Worm (Caenorhabditis elegans) whole organism, L3 larva: Measurements from ENCODE around the gene Y116A8C.43.

ENCODE experiments used
- ama-1 ChIP-seq: fragments of 150-350 bp; optimal IDR thresholded peaks from 2 replicates; lab custom pipeline; 2018
- ceh-82 ChIP-seq: fragments of 150-350 bp; optimal IDR thresholded peaks from 2 replicates; lab custom pipeline; 2014; ENCODE audit warnings: missing biosample characterization, missing genetic modification characterization
- egl-27 ChIP-seq: sonication (generic microtip); optimal IDR thresholded peaks from 4 replicates; lab custom pipeline; 2017; ENCODE audit warnings: missing biosample characterization, missing genetic modification reagents, missing genetic modification characterization
- fkh-10 ChIP-seq: sonication (generic microtip); optimal IDR thresholded peaks from 2 replicates; lab custom pipeline; 2017; ENCODE audit warnings: missing biosample characterization, missing genetic modification reagents, missing genetic modification characterization
- lin-39 ChIP-seq: fragments of 150-350 bp; optimal IDR thresholded peaks from 2 replicates; lab custom pipeline; 2018; ENCODE audit warnings: missing biosample characterization, missing genetic modification reagents, missing genetic modification characterization
- nfya-1 ChIP-seq: sonication (generic microtip); optimal IDR thresholded peaks from 2 replicates; lab custom pipeline; 2017; ENCODE audit warnings: missing genetic modification characterization, mild to moderate bottlenecking, missing compliant biosample characterization, antibody characterized with exemption, moderate library complexity; ENCODE audit not compliant: insufficient read depth
- nhr-11 ChIP-seq: fragments of 150-350 bp; optimal IDR thresholded peaks from 2 replicates; lab custom pipeline; 2014; ENCODE audit warnings: missing biosample characterization, missing genetic modification characterization
- skn-1 ChIP-seq: fragments of 150-350 bp; optimal IDR thresholded peaks from 2 replicates; lab custom pipeline; 2014; ENCODE audit warnings: missing biosample characterization, missing genetic modification characterization
- unc-62 ChIP-seq: fragments of 150-350 bp; sonication (generic microtip); optimal IDR thresholded peaks from 4 replicates; lab custom pipeline; 2014; ENCODE audit warnings: missing biosample characterization, missing genetic modification reagents, missing genetic modification characterization

DNA sequence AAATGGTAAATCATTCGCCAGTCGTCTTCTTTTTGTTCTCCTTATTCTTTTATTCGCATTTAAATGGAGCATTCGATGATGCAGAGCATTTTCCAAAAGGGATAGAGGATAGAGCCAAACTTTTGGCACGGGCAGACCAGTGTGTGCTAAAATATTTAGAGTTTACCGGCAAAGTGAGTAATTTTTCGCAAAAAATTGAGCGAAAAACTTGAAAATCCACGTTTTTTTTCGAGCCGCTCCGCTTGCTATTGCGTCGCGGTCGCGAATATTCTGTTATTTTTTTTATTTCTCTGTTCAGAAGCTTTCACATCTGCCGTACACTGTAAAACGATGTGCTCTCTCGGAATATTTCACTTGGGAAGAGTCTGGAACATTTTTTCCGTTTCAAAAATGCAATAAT is at the start of gene Y116A8C.43:
- TF ChIP-seq lin-39 (tag; lab: Kevin White, UChicago) (no peak), egl-27 (tag; lab: Kevin White, UChicago) (no peak), ama-1 (lab: Kevin White, UChicago) (peak; percentile 13), ceh-82 (tag; lab: Kevin White, UChicago) (no peak), nfya-1 (tag; lab: Kevin White, UChicago) (no peak), fkh-10 (GFP tag; lab: Kevin White, UChicago) (no peak), unc-62 (GFP tag; lab: Kevin White, UChicago) (no peak), skn-1 (tag; lab: Kevin White, UChicago) (no peak), nhr-11 (tag; lab: Kevin White, UChicago) (no peak)
